Fruit fly (Drosophila melanogaster): ENCODE measurements around the gene CG12951.

DNA sequence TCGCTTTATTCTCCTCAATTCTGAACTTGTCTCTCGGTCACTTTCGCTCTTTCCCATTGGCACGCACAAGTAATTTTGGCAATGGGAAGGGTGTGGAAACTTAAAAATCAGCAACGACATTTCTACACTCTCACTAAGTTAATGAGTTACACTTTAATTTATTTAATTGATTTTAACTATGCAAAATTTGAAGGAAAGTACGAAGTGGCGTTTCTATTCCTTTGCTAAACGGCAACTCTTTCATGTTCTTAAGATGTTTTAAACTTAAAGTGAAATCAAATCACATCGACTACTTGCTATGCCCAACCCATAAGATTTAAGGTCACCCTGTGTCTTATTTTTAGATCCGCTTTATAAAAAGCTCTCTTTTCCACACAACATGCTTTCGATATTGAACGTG lies 40.3 kb upstream of the CG12951 start:
- TF ChIP-seq CG7045 (GFP tag; optimal IDR thresholded peaks at IDR 0.05), result no peak
- no peak for TF ChIP-seq cic (GFP tag; optimal IDR thresholded peaks at IDR 0.05)
- peak; percentile 23 for TF ChIP-seq CG11617 (GFP tag; optimal IDR thresholded peaks at IDR 0.05)
- TF ChIP-seq kay (GFP tag; ENCODE audit: borderline replicate concordance), result peak; percentile 79
- no peak for TF ChIP-seq CG12768 (GFP tag; optimal IDR thresholded peaks at IDR 0.05)
- TF ChIP-seq CG14711 (tag; optimal IDR thresholded peaks at IDR 0.05), result no peak
- TF ChIP-seq Clk (GFP tag; optimal IDR thresholded peaks at IDR 0.05), result no peak
- TF ChIP-seq CG33017 (tag; optimal IDR thresholded peaks at IDR 0.05), result no peak
- no peak for TF ChIP-seq Hr96 (GFP tag; optimal IDR thresholded peaks at IDR 0.05)
- TF ChIP-seq bab1 (GFP tag; optimal IDR thresholded peaks at IDR 0.05), result no peak
- no peak for TF ChIP-seq pad (GFP tag; optimal IDR thresholded peaks at IDR 0.05)
- no peak for TF ChIP-seq Mnt (GFP tag; optimal IDR thresholded peaks at IDR 0.05)
- no peak for TF ChIP-seq tj (GFP tag; optimal IDR thresholded peaks at IDR 0.05)
